Worm (Caenorhabditis elegans): ENCODE results near the gene W04E12.2.

- no peak for TF ChIP-seq ceh-6 (GFP tag; optimal IDR thresholded peaks at IDR 0.05)
- TF ChIP-seq ama-1 (optimal IDR thresholded peaks at IDR 0.05): no peak
- no peak for TF ChIP-seq unc-55 (GFP tag; optimal IDR thresholded peaks at IDR 0.05)
- no peak for TF ChIP-seq ttx-3 (tag; optimal IDR thresholded peaks at IDR 0.05)
- TF ChIP-seq ceh-31 (tag; optimal IDR thresholded peaks at IDR 0.05): no peak
- no peak for TF ChIP-seq lim-6 (tag; optimal IDR thresholded peaks at IDR 0.05)
- TF ChIP-seq rnt-1 (tag; optimal IDR thresholded peaks at IDR 0.05): no peak
- no peak for TF ChIP-seq sox-4 (tag; optimal IDR thresholded peaks at IDR 0.05)
- no peak for TF ChIP-seq hlh-30 (tag; optimal IDR thresholded peaks at IDR 0.05; ENCODE audit: insufficient read depth)
- no peak for TF ChIP-seq F13H6.1 (tag; optimal IDR thresholded peaks at IDR 0.05)
- no peak for TF ChIP-seq ceh-18 (tag; optimal IDR thresholded peaks at IDR 0.05)
- TF ChIP-seq elt-2 (tag; optimal IDR thresholded peaks at IDR 0.05): no peak
- no peak for TF ChIP-seq odd-2 (tag; optimal IDR thresholded peaks at IDR 0.05)
- TF ChIP-seq nhr-11 (tag; optimal IDR thresholded peaks at IDR 0.05): no peak
These were observed 3.5 kb downstream of the W04E12.2 start, which contains the start of gene W04E12.7 for ce11 chrV:19737458-19737857.
